Fruit fly (Drosophila melanogaster) Kc167 (cell line): ENCODE data around the gene CG9641.

Experiments
- Myc ChIP-seq: fragments of >200 bp; optimal IDR thresholded peaks from 2 replicates; lab custom pipeline; 2017; ENCODE audit warnings: missing external identifiers
- h ChIP-seq: fragments of >200 bp; optimal IDR thresholded peaks from 3 replicates; lab custom pipeline; 2018; ENCODE audit warnings: missing external identifiers
- psq ChIP-seq: fragments of >200 bp; optimal IDR thresholded peaks from 2 replicates; lab custom pipeline; 2017; ENCODE audit warnings: missing external identifiers

DNA sequence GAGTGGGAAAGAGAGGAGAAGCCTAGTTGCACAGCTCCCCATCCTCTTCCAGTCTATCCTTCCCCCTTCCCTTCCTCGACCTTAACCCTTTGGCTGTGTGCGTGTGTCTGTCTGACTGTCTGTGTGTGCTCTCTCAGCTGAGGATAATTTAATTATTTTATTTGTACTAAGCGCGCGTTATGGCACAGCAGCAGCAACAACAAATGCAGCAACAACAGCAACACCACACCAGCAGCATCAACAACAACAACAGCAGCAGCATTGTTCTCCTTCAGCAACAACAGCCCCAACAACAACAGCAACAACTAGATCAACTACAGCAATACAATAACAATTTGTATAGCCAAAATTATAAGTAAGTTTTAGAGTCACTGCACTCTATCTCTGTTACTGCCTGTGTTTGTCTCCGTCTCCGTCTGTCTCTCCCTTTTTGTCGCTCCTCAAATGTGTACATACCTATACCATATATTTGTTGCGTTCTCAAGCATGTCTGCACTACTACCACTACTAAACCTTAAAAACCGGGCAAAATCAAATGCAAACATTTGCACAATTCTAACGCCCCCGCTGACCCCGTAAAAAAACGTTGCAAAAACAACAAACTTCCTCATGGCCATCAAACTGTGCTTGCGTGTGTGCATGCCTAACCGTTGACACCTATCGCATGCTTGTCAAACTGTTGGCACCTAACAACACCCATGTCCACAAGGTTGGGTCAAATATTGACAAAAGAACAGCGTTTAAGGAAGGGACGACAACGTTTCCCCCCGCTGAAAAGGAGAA, 31.0 kb downstream of the CG9641 start:
- TF ChIP-seq h (lab: Kevin White, UChicago) = no peak
- no peak for TF ChIP-seq psq
- no peak for TF ChIP-seq Myc (lab: Kevin White, UChicago)
